Worm (Caenorhabditis elegans): Measurements from ENCODE around the gene C34F6.7.

The C34F6.7 gene

ce11 chrX:11160537-11160936, 54.7 kb downstream of the C34F6.7 start, which contains the start of gene C05C9.1:
C05C9.1 (plus strand) TSS chrX:11160837.
- TF ChIP-seq cog-1 (tag; optimal IDR thresholded peaks at IDR 0.05) (no peak), T22C8.4 (GFP tag; IDR thresholded peaks at IDR 0.05) (no peak), ref-1 (GFP tag; conservative IDR thresholded peaks at IDR 0.05) (no peak), flt-1 (GFP tag; IDR thresholded peaks at IDR 0.05) (no peak), klf-2 (GFP tag; conservative IDR thresholded peaks at IDR 0.05) (no peak), tab-1 (GFP tag; IDR thresholded peaks at IDR 0.05) (no peak), med-1 (GFP tag; optimal IDR thresholded peaks at IDR 0.05; ENCODE audit: insufficient read depth) (no peak), ztf-29 (GFP tag; IDR thresholded peaks at IDR 0.05) (no peak), ztf-23 (GFP tag; IDR thresholded peaks at IDR 0.05) (no peak)

Measured in whole organism, midembryonic.